Worm (Caenorhabditis elegans) whole organism, young adult: ENCODE data around the gene mrpl-48.
A peak's percentile ranks its signal among the peaks of the same experiment; 100 is the strongest.

ENCODE experiments used
- F33H1.4 ChIP-seq: fragments of 200-800 bp; sonication (Bioruptor generic); IDR thresholded peaks from 2 replicates; pipeline ENCODE4 v1.3.6; 2022; ENCODE audit warnings: missing genetic modification reagents, missing genetic modification characterization, missing compliant biosample characterization
- F37B4.10 ChIP-seq: fragments of 200-800 bp; sonication (Bioruptor generic); IDR thresholded peaks from 2 replicates; pipeline ENCODE4 v1.3.6; 2022; ENCODE audit warnings: missing genetic modification characterization, missing compliant biosample characterization
- F52B5.7 ChIP-seq: sonication (generic microtip); optimal IDR thresholded peaks from 2 replicates; lab custom pipeline; 2016; ENCODE audit warnings: mild to moderate bottlenecking, missing genetic modification characterization, missing compliant biosample characterization
- K12H6.12 ChIP-seq: fragments of 200-800 bp; sonication (Bioruptor generic); optimal IDR thresholded peaks from 2 replicates; lab custom pipeline; 2018; ENCODE audit warnings: mild to moderate bottlenecking, missing genetic modification characterization, missing compliant biosample characterization
- Y53F4B.3 ChIP-seq: fragments of 200-800 bp; sonication (Bioruptor generic); IDR thresholded peaks from 2 replicates; pipeline ENCODE4 v1.3.6; 2022; ENCODE audit warnings: missing genetic modification reagents, missing genetic modification characterization, missing compliant biosample characterization
- athp-1 ChIP-seq: sonication (generic microtip); optimal IDR thresholded peaks from 2 replicates; lab custom pipeline; 2017; ENCODE audit warnings: mild to moderate bottlenecking, missing genetic modification characterization, missing compliant biosample characterization
- ceh-91 ChIP-seq: fragments of 200-800 bp; sonication (Bioruptor generic); IDR thresholded peaks from 2 replicates; pipeline ENCODE4 v1.3.6; 2022; ENCODE audit warnings: missing genetic modification reagents, missing genetic modification characterization, missing compliant biosample characterization
- madf-8 ChIP-seq: fragments of 200-800 bp; sonication (Bioruptor generic); conservative IDR thresholded peaks from 2 replicates; pipeline ENCODE4 v1.3.6; 2022; ENCODE audit warnings: missing genetic modification reagents, missing genetic modification characterization, missing compliant biosample characterization
- nhr-80 ChIP-seq: sonication (generic microtip); optimal IDR thresholded peaks from 2 replicates; lab custom pipeline; 2016; ENCODE audit warnings: missing genetic modification characterization, missing compliant biosample characterization
- snpc-3.4 ChIP-seq: sonication (generic microtip); optimal IDR thresholded peaks from 2 replicates; lab custom pipeline; 2017; ENCODE audit warnings: missing genetic modification characterization, mild to moderate bottlenecking, missing compliant biosample characterization, antibody characterized with exemption, moderate library complexity, missing genotype, missing genetic modification reagents
- xnd-1 ChIP-seq: sonication (generic microtip); optimal IDR thresholded peaks from 2 replicates; lab custom pipeline; 2016; ENCODE audit warnings: missing genotype, missing genetic modification reagents, missing genetic modification characterization, missing compliant biosample characterization
- ztf-3 ChIP-seq: fragments of 200-800 bp; sonication (Bioruptor generic); optimal IDR thresholded peaks from 2 replicates; lab custom pipeline; 2018; ENCODE audit warnings: mild to moderate bottlenecking, missing genetic modification characterization, missing compliant biosample characterization

The mrpl-48 gene

ce11 chrV:5628014-5628413 is 34.5 kb downstream of the mrpl-48 start:
- TF ChIP-seq F52B5.7 (no peak), ztf-3 (GFP tag; lab: Kevin White, UChicago) (no peak), K12H6.12 (tag; lab: Kevin White, UChicago) (peak; percentile 17), F37B4.10 (GFP tag; lab: Robert Waterston, UW) (no peak)

ce11 chrV:5630792-5631191 is 37.3 kb downstream of the mrpl-48 start, which contains the start of gene acy-4:
Gene acy-4 (minus strand): TSS chrV:5630892.
- TF ChIP-seq Y53F4B.3 (no peak), athp-1 (tag; lab: Kevin White, UChicago) (no peak)
- TF ChIP-seq, all 124 proteins: peak for 0

ce11 chrV:5634445-5634844 is 40.9 kb downstream of the mrpl-48 start:
- TF ChIP-seq nhr-80 (tag; lab: Kevin White, UChicago) = peak; percentile 38
- no peak for TF ChIP-seq snpc-3.4 (tag; lab: Kevin White, UChicago)
- TF ChIP-seq xnd-1 (tag; lab: Kevin White, UChicago) = no peak

ce11 chrV:5640072-5640471 is 46.6 kb downstream of the mrpl-48 start:
- TF ChIP-seq madf-8 (GFP tag; lab: Robert Waterston, UW) = 0 out of 2 replicates have a peak, but pooled peaks have one; percentile 29
- peak; percentile 39; the same call in 1 of the 2 replicates for TF ChIP-seq ceh-91 (GFP tag; lab: Robert Waterston, UW)
- peak; percentile 66 for TF ChIP-seq F33H1.4 (GFP tag; lab: Robert Waterston, UW)
- TF ChIP-seq, all 124 proteins: peak for 3; not testable (repeated sequence) for 121
